Fruit fly (Drosophila melanogaster): ENCODE measurements around the gene MED10.

DNA sequence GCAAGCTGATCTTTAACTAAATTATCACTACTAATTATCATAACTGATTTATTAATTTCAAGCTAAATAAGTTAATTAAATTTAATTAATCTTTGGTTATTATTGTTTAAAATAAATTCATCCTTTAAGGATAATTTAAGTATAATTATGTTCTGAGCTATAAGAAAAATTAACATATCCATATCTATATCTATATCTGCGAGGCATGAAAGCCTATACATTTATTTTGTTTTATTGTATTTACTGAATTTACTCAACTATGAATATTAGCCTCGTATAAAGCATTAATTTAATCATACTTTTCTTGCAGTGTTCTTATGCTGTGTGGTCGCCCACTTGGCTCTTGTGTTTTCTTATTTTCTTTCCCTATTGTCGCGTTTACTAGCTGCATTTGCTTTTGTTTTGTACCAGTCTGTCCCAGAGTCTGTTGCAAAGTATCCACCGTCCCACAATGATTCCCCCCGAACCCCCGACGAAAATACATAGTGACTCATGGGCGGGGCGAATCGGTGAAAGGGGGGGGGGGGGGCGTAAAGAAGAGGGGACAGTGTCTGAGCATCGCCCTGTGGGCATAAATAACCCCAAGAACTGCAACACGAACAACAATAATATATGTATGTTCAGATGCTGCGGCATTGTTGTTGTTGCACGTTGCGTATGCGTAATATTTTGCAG is 17.2 kb upstream of the MED10 start:
- no peak for TF ChIP-seq ovo (GFP tag; optimal IDR thresholded peaks at IDR 0.05)
- TF ChIP-seq kay (GFP tag; ENCODE audit: borderline replicate concordance): no peak
- no peak for TF ChIP-seq Crg-1 (GFP tag; optimal IDR thresholded peaks at IDR 0.05)
- TF ChIP-seq CG14711 (tag; optimal IDR thresholded peaks at IDR 0.05): no peak
- TF ChIP-seq CG33017 (tag; optimal IDR thresholded peaks at IDR 0.05): no peak
- TF ChIP-seq bab1 (GFP tag; optimal IDR thresholded peaks at IDR 0.05): no peak
- no peak for TF ChIP-seq cic (GFP tag; optimal IDR thresholded peaks at IDR 0.05)
- TF ChIP-seq tj (GFP tag; optimal IDR thresholded peaks at IDR 0.05): no peak
- TF ChIP-seq CG1620 (GFP tag; optimal IDR thresholded peaks at IDR 0.05): no peak
- TF ChIP-seq cnc (optimal IDR thresholded peaks at IDR 0.05): no peak
- no peak for TF ChIP-seq CG5204 (GFP tag; optimal IDR thresholded peaks at IDR 0.05)
- no peak for TF ChIP-seq Clk (GFP tag; optimal IDR thresholded peaks at IDR 0.05)

All from whole organism, adult.